Worm (Caenorhabditis elegans) whole organism, L1 larva: ENCODE results near the gene ZK1290.7.

Experiments used
- C34B4.2 ChIP-seq: sonication (generic microtip); optimal IDR thresholded peaks from 2 replicates; lab custom pipeline; 2017; ENCODE audit warnings: mild to moderate bottlenecking, missing genetic modification characterization, missing compliant biosample characterization
- F16B12.6 ChIP-seq: fragments of 150-350 bp; optimal IDR thresholded peaks from 2 replicates; lab custom pipeline; 2014; ENCODE audit warnings: missing biosample characterization, missing genetic modification characterization
- Y116A8C.19 ChIP-seq: sonication (generic microtip); optimal IDR thresholded peaks from 2 replicates; lab custom pipeline; 2016; ENCODE audit warnings: missing compliant biosample characterization, missing genetic modification characterization, borderline replicate concordance
- alr-1 ChIP-seq: fragments of 200-800 bp; sonication (Bioruptor generic); optimal IDR thresholded peaks from 2 replicates; lab custom pipeline; 2018; ENCODE audit warnings: borderline replicate concordance, mild to moderate bottlenecking, missing genetic modification characterization, missing compliant biosample characterization
- blmp-1 ChIP-seq: fragments of 150-350 bp; optimal IDR thresholded peaks from 2 replicates; lab custom pipeline; 2014; ENCODE audit warnings: missing biosample characterization, missing genetic modification characterization
- ceh-90 ChIP-seq: sonication (generic microtip); optimal IDR thresholded peaks from 2 replicates; lab custom pipeline; 2016; ENCODE audit warnings: missing genetic modification characterization, missing compliant biosample characterization
- efl-1 ChIP-seq, 4 experiments: fragments of 150-350 bp; optimal IDR thresholded peaks in 3 of 4; peaks in 1 of 4; 1 replicate in 1 of 4; 2 replicates in 3 of 4; lab custom pipeline; 2014; ENCODE audit warnings: missing biosample characterization in 2 of 4, missing genetic modification characterization in 2 of 4, missing genetic modification reagents in 2 of 4
- efl-3 ChIP-seq: fragments of 200-800 bp; sonication (Bioruptor generic); optimal IDR thresholded peaks from 2 replicates; lab custom pipeline; 2018; ENCODE audit warnings: mild to moderate bottlenecking, missing genetic modification characterization, missing compliant biosample characterization
- egl-27 ChIP-seq, 2 experiments: fragments of 150-350 bp in 1 of 2; sonication (generic microtip); optimal IDR thresholded peaks; 3 replicates each; lab custom pipeline; 2017 to 2018; ENCODE audit warnings: missing biosample characterization in 2 of 2, missing genetic modification characterization in 2 of 2, missing genetic modification reagents in 2 of 2
- elt-3 ChIP-seq, 6 experiments: fragments of 150-350 bp in 1 of 6; sonication (generic microtip); optimal IDR thresholded peaks; 2 replicates each; lab custom pipeline; 2017 to 2018; ENCODE audit warnings: missing biosample characterization in 6 of 6, missing genetic modification characterization in 6 of 6, inconsistent platforms in 1 of 6
- ets-5 ChIP-seq: fragments of 200-800 bp; sonication (Bioruptor generic); IDR thresholded peaks from 2 replicates; pipeline ENCODE4 v1.3.6; 2022; ENCODE audit warnings: missing genetic modification characterization, missing compliant biosample characterization
- fkh-8 ChIP-seq: sonication (generic microtip); optimal IDR thresholded peaks from 2 replicates; lab custom pipeline; 2016; ENCODE audit warnings: mild to moderate bottlenecking, missing genetic modification characterization, missing compliant biosample characterization
- hlh-4 ChIP-seq: sonication (generic microtip); optimal IDR thresholded peaks from 2 replicates; lab custom pipeline; 2016; ENCODE audit warnings: mild to moderate bottlenecking, missing genetic modification characterization, missing compliant biosample characterization
- hpl-2 ChIP-seq: fragments of 150-350 bp; optimal IDR thresholded peaks from 2 replicates; lab custom pipeline; 2014; ENCODE audit warnings: missing biosample characterization, missing genetic modification reagents, missing genetic modification characterization
- isw-1 ChIP-seq: fragments of 200-800 bp; sonication (Bioruptor generic); IDR thresholded peaks from 2 replicates; pipeline ENCODE4 v1.3.6; 2022; ENCODE audit warnings: missing genetic modification characterization, missing compliant biosample characterization
- lin-13 ChIP-seq: fragments of 150-350 bp; optimal IDR thresholded peaks from 2 replicates; lab custom pipeline; 2014; ENCODE audit warnings: missing biosample characterization, missing genetic modification reagents, missing genetic modification characterization
- lin-15B ChIP-seq: fragments of 150-350 bp; sonication (generic microtip); optimal IDR thresholded peaks from 3 replicates; lab custom pipeline; 2014; ENCODE audit warnings: missing biosample characterization, missing genetic modification characterization
- lin-35 ChIP-seq, 2 experiments: fragments of 150-350 bp; optimal IDR thresholded peaks; 2 replicates each; lab custom pipeline; 2014; ENCODE audit warnings: missing biosample characterization in 2 of 2, missing genetic modification characterization in 2 of 2, missing genetic modification reagents in 2 of 2
- lin-39 ChIP-seq: fragments of 150-350 bp; optimal IDR thresholded peaks from 2 replicates; lab custom pipeline; 2014; ENCODE audit warnings: missing biosample characterization, missing genetic modification reagents, missing genetic modification characterization
- mdl-1 ChIP-seq, 2 experiments: fragments of 150-350 bp; optimal IDR thresholded peaks; 2 replicates each; lab custom pipeline; 2014 to 2017; ENCODE audit warnings: missing biosample characterization in 2 of 2, missing genetic modification characterization in 2 of 2, inconsistent platforms in 1 of 2
- nhr-28 ChIP-seq: fragments of 150-350 bp; optimal IDR thresholded peaks from 2 replicates; lab custom pipeline; 2014; ENCODE audit warnings: missing biosample characterization, missing genetic modification characterization
- nhr-47 ChIP-seq: sonication (generic microtip); optimal IDR thresholded peaks from 2 replicates; lab custom pipeline; 2016; ENCODE audit warnings: mild to moderate bottlenecking, missing genetic modification characterization, moderate library complexity, missing compliant biosample characterization
- nhr-77 ChIP-seq: fragments of 150-350 bp; optimal IDR thresholded peaks from 2 replicates; lab custom pipeline; 2014; ENCODE audit warnings: missing biosample characterization, missing genetic modification characterization
- nhr-84 ChIP-seq: sonication (generic microtip); optimal IDR thresholded peaks from 2 replicates; lab custom pipeline; 2017; ENCODE audit warnings: missing biosample characterization, missing genetic modification characterization
- nhr-85 ChIP-seq: sonication (generic microtip); peaks from one replicate; lab custom pipeline; 2016; ENCODE audit warnings: missing genetic modification characterization, inconsistent platforms, missing compliant biosample characterization
- pax-3 ChIP-seq: fragments of 200-800 bp; sonication (Bioruptor generic); optimal IDR thresholded peaks from 2 replicates; lab custom pipeline; 2018; ENCODE audit warnings: mild to moderate bottlenecking, missing genetic modification characterization, moderate library complexity, missing compliant biosample characterization
- skn-1 ChIP-seq: fragments of 150-350 bp; optimal IDR thresholded peaks from 2 replicates; lab custom pipeline; 2014; ENCODE audit warnings: missing biosample characterization, missing genetic modification characterization
- snpc-4 ChIP-seq: fragments of 150-350 bp; optimal IDR thresholded peaks from 2 replicates; lab custom pipeline; 2014; ENCODE audit warnings: missing biosample characterization, missing genetic modification characterization
- snu-23 ChIP-seq: sonication (generic microtip); optimal IDR thresholded peaks from 2 replicates; lab custom pipeline; 2016; ENCODE audit warnings: missing genetic modification characterization, missing compliant biosample characterization
- sptf-1 ChIP-seq: fragments of 150-350 bp; optimal IDR thresholded peaks from 2 replicates; lab custom pipeline; 2014; ENCODE audit warnings: missing biosample characterization, missing genetic modification characterization
- swsn-7 ChIP-seq: sonication (generic microtip); optimal IDR thresholded peaks from 2 replicates; lab custom pipeline; 2016; ENCODE audit warnings: missing genetic modification characterization, missing compliant biosample characterization
- tbx-2 ChIP-seq: sonication (generic microtip); optimal IDR thresholded peaks from 2 replicates; lab custom pipeline; 2016; ENCODE audit warnings: missing genetic modification characterization, missing compliant biosample characterization
- zag-1 ChIP-seq: fragments of 150-350 bp; optimal IDR thresholded peaks from 2 replicates; lab custom pipeline; 2014; ENCODE audit warnings: missing biosample characterization, missing genetic modification characterization
- ztf-11 ChIP-seq, 2 experiments: sonication (generic microtip); optimal IDR thresholded peaks; 2 replicates each; lab custom pipeline; 2016 to 2017; ENCODE audit warnings: missing genetic modification characterization in 2 of 2, missing biosample characterization in 1 of 2, missing compliant biosample characterization in 1 of 2
- ztf-4 ChIP-seq: fragments of 150-350 bp; optimal IDR thresholded peaks from 2 replicates; lab custom pipeline; 2014; ENCODE audit warnings: missing biosample characterization, missing genetic modification characterization

ZK1290.7 gene

DNA sequence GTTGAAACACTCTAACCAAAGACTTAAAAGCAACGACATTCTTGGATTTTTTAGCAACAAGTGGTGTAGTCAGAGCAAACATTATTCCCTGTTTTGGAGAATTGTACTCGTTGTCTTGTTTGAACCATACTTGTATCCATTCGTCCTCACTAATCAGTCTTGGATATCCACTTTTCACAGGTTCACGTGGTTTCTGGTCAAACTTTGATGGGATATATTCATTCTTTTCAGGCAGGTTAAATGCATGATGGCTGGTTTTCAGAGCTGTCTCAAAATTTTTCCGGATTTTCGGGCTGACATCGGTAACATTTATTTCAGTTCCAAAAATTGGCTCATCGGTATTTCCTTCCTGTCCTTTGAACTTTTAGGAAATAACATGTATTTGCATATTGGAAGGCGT lies 3.9 kb downstream of the ZK1290.7 start:
- TF ChIP-seq egl-27 (tag; optimal IDR thresholded peaks at IDR 0.05; lab: Kevin White, UChicago) (no peak), hlh-4 (no peak), efl-1 (optimal IDR thresholded peaks at IDR 0.05; lab: Kevin White, UChicago) (no peak), efl-1 (GFP tag; optimal IDR thresholded peaks at IDR 0.05 in 1 of 2; lab: Kevin White, UChicago) (peak in 1 of 2 experiments; percentile 62), sptf-1 (tag; lab: Kevin White, UChicago) (no peak), zag-1 (tag; lab: Kevin White, UChicago) (no peak), skn-1 (tag; lab: Kevin White, UChicago) (no peak), ets-5 (GFP tag; lab: Robert Waterston, UW) (no peak), mdl-1 (tag; optimal IDR thresholded peaks at IDR 0.05; lab: Kevin White, UChicago) (no peak)

DNA sequence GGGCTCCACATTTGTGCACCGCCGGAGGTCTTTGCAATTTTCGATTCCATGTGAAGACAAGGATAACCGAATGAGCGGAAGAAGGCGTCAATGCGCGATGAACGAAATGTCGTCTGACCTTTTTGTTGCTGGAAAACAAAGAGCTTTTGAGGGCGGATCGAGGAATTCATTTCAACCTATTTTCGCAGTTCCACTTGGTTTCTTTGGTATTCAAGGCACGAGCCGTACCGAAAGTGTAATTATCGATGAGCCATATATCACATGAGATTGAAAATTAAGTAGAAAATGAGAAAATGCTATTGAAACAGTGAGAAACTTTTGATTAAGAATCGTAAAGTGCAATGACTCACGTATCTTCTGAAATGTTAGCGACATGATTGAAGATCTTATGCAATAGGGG lies 6.1 kb downstream of the ZK1290.7 start, which contains the start of gene glb-9:
Gene glb-9 (minus strand): TSS at position 101 of the 400 bp plus-strand sequence.
- no peak for TF ChIP-seq egl-27 (tag; optimal IDR thresholded peaks at IDR 0.05; lab: Kevin White, UChicago)
- TF ChIP-seq snpc-4: no peak
- TF ChIP-seq swsn-7 (tag; lab: Kevin White, UChicago): no peak
- no peak for TF ChIP-seq elt-3 (tag; optimal IDR thresholded peaks at IDR 0.05; lab: Kevin White, UChicago)
- TF ChIP-seq F16B12.6 (tag; lab: Kevin White, UChicago): no peak
- no peak for TF ChIP-seq efl-3 (GFP tag; lab: Kevin White, UChicago)
- TF ChIP-seq lin-13 (GFP tag; lab: Kevin White, UChicago): no peak
- TF ChIP-seq C34B4.2 (tag; lab: Kevin White, UChicago): no peak
- TF ChIP-seq, all 84 proteins: peak for 0

DNA sequence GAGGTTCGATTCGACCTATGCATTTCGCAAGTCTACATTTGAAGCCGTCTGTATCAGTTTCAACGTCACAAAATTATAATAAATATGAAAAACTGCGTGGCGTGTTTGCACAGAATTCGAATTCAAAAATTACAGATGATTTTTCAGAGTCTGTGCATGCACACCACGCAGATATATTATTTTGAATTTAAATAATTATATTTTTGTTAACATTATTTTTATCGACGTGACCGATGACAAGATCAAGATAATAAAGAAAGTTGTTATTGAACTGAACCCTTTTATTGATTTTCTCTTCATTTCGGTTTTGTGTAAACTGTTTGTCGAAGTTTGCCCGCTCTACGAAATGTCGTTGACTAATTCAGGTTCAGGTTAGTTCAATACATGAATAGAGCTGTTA lies 20.4 kb downstream of the ZK1290.7 start, which contains the start of gene C28F5.1:
Gene C28F5.1 (plus strand): TSS at position 301 of the 400 bp plus-strand sequence.
- TF ChIP-seq elt-3 (tag; optimal IDR thresholded peaks at IDR 0.05; lab: Kevin White, UChicago) (no peak), nhr-77 (tag; lab: Kevin White, UChicago) (no peak), fkh-8 (tag; lab: Kevin White, UChicago) (no peak), tbx-2 (no peak), blmp-1 (tag; lab: Kevin White, UChicago) (no peak), nhr-85 (tag; lab: Kevin White, UChicago) (no peak), snu-23 (GFP tag; lab: Kevin White, UChicago) (no peak), hpl-2 (GFP tag; lab: Kevin White, UChicago) (no peak), ets-5 (GFP tag; lab: Robert Waterston, UW) (no peak), pax-3 (tag; lab: Kevin White, UChicago) (no peak), snpc-4 (no peak), nhr-28 (no peak), lin-39 (tag; lab: Kevin White, UChicago) (no peak)

DNA sequence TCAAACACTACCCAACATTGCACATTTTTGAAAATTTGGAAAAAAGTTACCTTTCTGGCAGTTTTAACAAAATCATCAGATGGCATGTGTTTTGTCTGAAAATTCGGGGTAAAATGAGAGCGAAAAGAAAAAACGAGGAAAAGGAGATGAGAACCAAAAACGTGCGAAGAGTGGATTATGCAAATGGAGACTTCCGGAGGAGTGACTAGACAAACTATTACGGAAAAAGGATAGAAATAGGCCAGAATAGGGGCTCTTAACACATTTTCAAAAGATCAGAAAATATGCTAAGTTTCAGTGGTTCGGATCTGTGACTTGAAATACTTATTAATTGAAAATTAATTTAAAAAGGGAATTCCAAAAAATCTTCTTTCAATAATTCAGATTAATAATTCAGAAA lies 26.0 kb downstream of the ZK1290.7 start, which contains the start of gene srab-14:
Gene srab-14 (minus strand): TSS at position 101 of the 400 bp plus-strand sequence.
- TF ChIP-seq swsn-7 (tag; lab: Kevin White, UChicago): no peak
- no peak for TF ChIP-seq lin-35 (GFP tag; optimal IDR thresholded peaks at IDR 0.05; lab: Kevin White, UChicago)
- no peak for TF ChIP-seq lin-15B (tag; lab: Kevin White, UChicago)
- no peak for TF ChIP-seq nhr-47 (tag; lab: Kevin White, UChicago)
- TF ChIP-seq elt-3 (tag; optimal IDR thresholded peaks at IDR 0.05; lab: Kevin White, UChicago): no peak
- TF ChIP-seq nhr-84 (tag; lab: Kevin White, UChicago): no peak
- no peak for TF ChIP-seq ceh-90 (tag; lab: Kevin White, UChicago)
- no peak for TF ChIP-seq Y116A8C.19 (tag; lab: Kevin White, UChicago)
- TF ChIP-seq ztf-4 (tag; lab: Kevin White, UChicago): no peak
- TF ChIP-seq alr-1 (tag; lab: Kevin White, UChicago): no peak
- TF ChIP-seq tbx-2: no peak
- no peak for TF ChIP-seq blmp-1 (tag; lab: Kevin White, UChicago)

DNA sequence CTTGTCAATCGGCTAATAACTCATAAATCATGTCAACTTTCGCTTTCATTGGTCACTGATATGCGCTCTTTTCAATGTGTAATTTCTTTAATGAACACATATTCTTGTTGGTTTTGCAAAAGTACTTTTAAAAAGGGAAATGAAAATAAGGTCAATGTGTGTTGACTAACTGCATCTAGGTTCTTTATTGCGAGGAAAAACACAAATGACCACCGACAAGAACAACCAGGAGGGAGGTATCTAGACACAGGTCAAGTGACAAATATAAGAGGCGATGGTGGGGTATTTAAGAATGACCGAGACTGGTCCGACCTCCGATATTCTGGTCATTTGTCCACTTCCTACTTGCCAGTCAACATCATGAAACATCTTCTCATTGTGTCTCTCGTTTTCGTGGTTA lies 29.3 kb downstream of the ZK1290.7 start, which contains the start of gene spi-1:
Gene spi-1 (plus strand): TSS at position 178 of the 400 bp plus-strand sequence.
- TF ChIP-seq ztf-11 (tag; optimal IDR thresholded peaks at IDR 0.05; lab: Kevin White, UChicago) (no peak), isw-1 (GFP tag; lab: Robert Waterston, UW) (no peak), blmp-1 (tag; lab: Kevin White, UChicago) (peak; percentile 63)
